Fruit fly (Drosophila melanogaster): Measurements from ENCODE around the gene Ran.
"Not testable (repeated sequence)": the region's sequence is repeated elsewhere in the genome, so short reads cannot be mapped to it uniquely, and the experiment has no call there.

Gene Ran

dm6 chrX:11108148-11108844 is 40.2 kb downstream of the Ran start, which contains the start of gene Hsp60A:
TSS of gene Hsp60A (plus strand) at chrX:11108482.
- TF ChIP-seq Mnt (GFP tag; optimal IDR thresholded peaks at IDR 0.05) (no peak), kay (GFP tag; ENCODE audit: borderline replicate concordance) (no peak), pad (GFP tag; optimal IDR thresholded peaks at IDR 0.05) (peak; percentile 37), CG1620 (GFP tag; optimal IDR thresholded peaks at IDR 0.05) (peak; percentile 73), Crg-1 (GFP tag; optimal IDR thresholded peaks at IDR 0.05) (peak; percentile 14), Clk (GFP tag; optimal IDR thresholded peaks at IDR 0.05) (no peak), toe (GFP tag; optimal IDR thresholded peaks at IDR 0.05) (peak; percentile 33), CG12768 (GFP tag; optimal IDR thresholded peaks at IDR 0.05) (no peak), cic (GFP tag; optimal IDR thresholded peaks at IDR 0.05) (peak; percentile 3), CG7045 (GFP tag; optimal IDR thresholded peaks at IDR 0.05) (no peak), CG11617 (GFP tag; optimal IDR thresholded peaks at IDR 0.05) (no peak), bab1 (GFP tag; optimal IDR thresholded peaks at IDR 0.05) (peak; percentile 84), Hr96 (GFP tag; optimal IDR thresholded peaks at IDR 0.05) (peak; percentile 56), tj (GFP tag; optimal IDR thresholded peaks at IDR 0.05) (peak; percentile 47), ovo (GFP tag; optimal IDR thresholded peaks at IDR 0.05) (peak; percentile 61), cnc (optimal IDR thresholded peaks at IDR 0.05) (no peak), CG5204 (GFP tag; optimal IDR thresholded peaks at IDR 0.05) (no peak), CG14711 (tag; optimal IDR thresholded peaks at IDR 0.05) (peak; percentile 58), CG33017 (tag; optimal IDR thresholded peaks at IDR 0.05) (peak; percentile 12), CG7101 (tag; optimal IDR thresholded peaks at IDR 0.05) (peak; percentile 76)

DNA sequence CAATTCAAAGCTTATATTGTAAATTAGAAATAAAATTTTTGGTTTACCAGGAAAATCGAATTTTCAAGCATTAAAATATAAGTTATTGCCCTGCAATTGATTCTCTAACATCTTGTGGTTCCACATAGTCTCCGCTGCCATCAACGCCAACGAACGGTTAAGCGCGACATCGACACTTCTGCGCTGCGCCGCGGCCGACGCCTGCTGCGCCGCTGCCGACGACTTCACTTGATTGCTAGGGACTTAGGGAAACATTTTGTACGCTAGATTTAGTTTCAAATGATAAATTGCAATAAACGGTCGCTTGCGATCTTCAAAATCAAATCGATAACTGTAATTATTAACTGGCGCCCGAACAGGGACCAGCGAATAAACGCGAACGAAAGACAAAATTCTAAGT is 52.5 kb downstream of the Ran start, which contains the start of gene CG42249:
Gene CG42249, plus strand, starts transcription at position 301 of the 400 bp plus-strand sequence.
- TF ChIP-seq CG33017 (tag; optimal IDR thresholded peaks at IDR 0.05); toe (GFP tag; optimal IDR thresholded peaks at IDR 0.05); CG14711 (tag; optimal IDR thresholded peaks at IDR 0.05): not testable (repeated sequence)

DNA sequence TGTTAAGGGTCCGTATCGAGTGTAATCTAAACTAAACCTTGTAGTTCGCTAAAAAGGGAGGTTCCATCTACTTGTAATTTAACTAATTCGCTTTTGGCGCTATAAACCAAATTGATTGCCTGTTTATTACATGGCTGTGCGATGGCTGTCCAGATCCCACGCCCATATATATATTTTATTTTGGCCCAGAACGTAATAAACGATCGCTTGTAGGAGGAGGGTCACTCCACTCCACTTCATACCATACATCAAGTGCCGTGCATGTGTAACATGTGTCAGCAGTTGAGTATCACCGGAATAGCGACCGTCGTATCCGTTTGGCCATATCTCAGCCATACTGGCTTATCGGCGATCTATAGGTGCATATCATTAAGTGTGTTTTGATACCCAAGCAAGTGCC is 53.2 kb downstream of the Ran start:
- TF ChIP-seq ovo (GFP tag; optimal IDR thresholded peaks at IDR 0.05) (no peak), cic (GFP tag; optimal IDR thresholded peaks at IDR 0.05) (peak; percentile 15), Crg-1 (GFP tag; optimal IDR thresholded peaks at IDR 0.05) (no peak), Mnt (GFP tag; optimal IDR thresholded peaks at IDR 0.05) (peak; percentile 55)

All from whole organism, adult.